Worm (Caenorhabditis elegans) whole organism, early embryonic: Measurements from ENCODE around the gene imp-2.

Experiments
- B0310.2 ChIP-seq: sonication (generic microtip); optimal IDR thresholded peaks from 2 replicates; lab custom pipeline; 2016; ENCODE audit warnings: mild to moderate bottlenecking, missing genetic modification characterization, missing compliant biosample characterization
- F13C5.2 ChIP-seq: sonication (generic microtip); optimal IDR thresholded peaks from 2 replicates; lab custom pipeline; 2017; ENCODE audit warnings: mild to moderate bottlenecking, missing genetic modification characterization, inconsistent platforms, missing compliant biosample characterization
- aly-1 ChIP-seq: sonication (generic microtip); optimal IDR thresholded peaks from 2 replicates; lab custom pipeline; 2016; ENCODE audit warnings: missing genetic modification characterization, missing compliant biosample characterization
- ama-1 ChIP-seq: fragments of 150-350 bp; optimal IDR thresholded peaks from 2 replicates; lab custom pipeline; 2014
- ceh-13 ChIP-seq: fragments of 200-800 bp; sonication (Bioruptor generic); optimal IDR thresholded peaks from 2 replicates; lab custom pipeline; 2018; ENCODE audit warnings: mild to moderate bottlenecking, missing genetic modification characterization, missing compliant biosample characterization
- ceh-36 ChIP-seq: sonication (generic microtip); optimal IDR thresholded peaks from 2 replicates; lab custom pipeline; 2016; ENCODE audit warnings: missing genetic modification characterization, inconsistent platforms, missing compliant biosample characterization
- ets-7 ChIP-seq: sonication (generic microtip); optimal IDR thresholded peaks from 2 replicates; lab custom pipeline; 2016; ENCODE audit warnings: missing genotype, missing genetic modification characterization, missing compliant biosample characterization
- flt-1 ChIP-seq: fragments of 200-800 bp; sonication (Bioruptor generic); IDR thresholded peaks from 2 replicates; pipeline ENCODE4 v1.3.6; 2022; ENCODE audit warnings: missing genetic modification characterization, missing compliant biosample characterization
- hmbx-1 ChIP-seq: sonication (generic microtip); optimal IDR thresholded peaks from 2 replicates; lab custom pipeline; 2016; ENCODE audit warnings: mild to moderate bottlenecking, missing genetic modification characterization, missing compliant biosample characterization
- hmg-4 ChIP-seq: fragments of 200-800 bp; sonication (Bioruptor generic); optimal IDR thresholded peaks from 2 replicates; lab custom pipeline; 2018; ENCODE audit warnings: mild to moderate bottlenecking, missing genetic modification characterization, missing compliant biosample characterization
- hnd-1 ChIP-seq: sonication (generic microtip); optimal IDR thresholded peaks from 2 replicates; lab custom pipeline; 2016; ENCODE audit warnings: missing genetic modification characterization, missing compliant biosample characterization
- pes-1 ChIP-seq: fragments of 200-800 bp; sonication (Bioruptor generic); IDR thresholded peaks from 2 replicates; pipeline ENCODE4 v1.3.6; 2022; ENCODE audit warnings: missing genetic modification reagents, missing genetic modification characterization, missing compliant biosample characterization
- scrt-1 ChIP-seq: fragments of 200-800 bp; sonication (Bioruptor generic); IDR thresholded peaks from 2 replicates; pipeline ENCODE4 v1.3.6; 2022; ENCODE audit warnings: missing genetic modification characterization, missing compliant biosample characterization
- sea-1 ChIP-seq: fragments of 200-800 bp; sonication (Bioruptor generic); conservative IDR thresholded peaks from 2 replicates; pipeline ENCODE4 v1.3.6; 2022; ENCODE audit warnings: missing genetic modification characterization, missing compliant biosample characterization
- tbx-11 ChIP-seq: fragments of 200-800 bp; sonication (Bioruptor generic); IDR thresholded peaks from 2 replicates; pipeline ENCODE4 v1.3.6; 2022; ENCODE audit warnings: missing genetic modification characterization, missing compliant biosample characterization
- tbx-37 ChIP-seq: fragments of 200-800 bp; sonication (Bioruptor generic); conservative IDR thresholded peaks from 2 replicates; pipeline ENCODE4 v1.3.6; 2022; ENCODE audit warnings: missing genetic modification reagents, missing genetic modification characterization, missing compliant biosample characterization
- tra-4 ChIP-seq: sonication (generic microtip); optimal IDR thresholded peaks from 2 replicates; lab custom pipeline; 2017; ENCODE audit warnings: missing genetic modification characterization, missing compliant biosample characterization

Gene imp-2

ce11 chrIV:11118837-11119491 lies at the start of gene imp-2, which contains the start of gene enpl-1:
TSS of gene imp-2 (minus strand) at chrIV:11118887.
TSS of gene enpl-1 (plus strand) at chrIV:11119298.
- TF ChIP-seq hmg-4: peak; percentile 68
- no peak for TF ChIP-seq sea-1
- TF ChIP-seq flt-1 (GFP tag; lab: Robert Waterston, UW): 0 out of 2 replicates have a peak, but pooled peaks have one; percentile 36
- TF ChIP-seq scrt-1 (GFP tag; lab: Robert Waterston, UW): no peak
- TF ChIP-seq pes-1 (GFP tag; lab: Robert Waterston, UW): no peak
- TF ChIP-seq hnd-1 (tag; lab: Kevin White, UChicago): no peak
- no peak for TF ChIP-seq ceh-36 (tag; lab: Kevin White, UChicago)
- peak; percentile 60 for TF ChIP-seq aly-1
- TF ChIP-seq B0310.2 (tag; lab: Kevin White, UChicago): no peak
- TF ChIP-seq tra-4 (tag; lab: Kevin White, UChicago): no peak
- TF ChIP-seq F13C5.2 (tag; lab: Kevin White, UChicago): peak; percentile 86

DNA sequence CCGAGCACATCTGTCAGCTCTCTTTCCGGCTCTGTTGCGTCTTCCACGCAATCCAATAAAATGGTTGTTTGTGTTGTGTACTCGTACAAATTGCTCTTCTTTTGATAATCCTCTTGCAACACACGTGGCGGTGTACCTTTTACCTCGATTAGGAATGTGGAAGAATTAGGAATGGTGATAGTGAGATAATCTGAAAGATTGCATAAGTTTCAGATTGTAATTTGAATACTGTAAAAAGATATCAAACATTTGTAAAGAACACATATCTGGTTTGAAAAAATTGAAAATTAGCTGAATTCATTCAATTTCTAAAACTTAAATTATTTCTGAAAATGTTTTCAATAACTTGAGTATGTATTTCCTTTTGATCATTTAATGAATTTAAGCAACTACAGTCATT lies 46.1 kb upstream of the imp-2 start, which contains the start of gene C08F8.6:
TSS of gene C08F8.6 (minus strand) at position 101 of the 400 bp plus-strand sequence.
- TF ChIP-seq tbx-11 (GFP tag; lab: Robert Waterston, UW): no peak
- TF ChIP-seq sea-1: no peak
- TF ChIP-seq hmg-4: no peak
- TF ChIP-seq hnd-1 (tag; lab: Kevin White, UChicago): no peak
- TF ChIP-seq ets-7 (tag; lab: Kevin White, UChicago): no peak
- TF ChIP-seq pes-1 (GFP tag; lab: Robert Waterston, UW): no peak
- no peak for TF ChIP-seq ceh-13 (GFP tag; lab: Kevin White, UChicago)
- no peak for TF ChIP-seq ama-1 (lab: Kevin White, UChicago)
- no peak for TF ChIP-seq tra-4 (tag; lab: Kevin White, UChicago)
- no peak for TF ChIP-seq ceh-36 (tag; lab: Kevin White, UChicago)
- TF ChIP-seq flt-1 (GFP tag; lab: Robert Waterston, UW): no peak
- no peak for TF ChIP-seq F13C5.2 (tag; lab: Kevin White, UChicago)
- no peak for TF ChIP-seq hmbx-1
- TF ChIP-seq scrt-1 (GFP tag; lab: Robert Waterston, UW): no peak
- TF ChIP-seq aly-1: no peak
- no peak for TF ChIP-seq B0310.2 (tag; lab: Kevin White, UChicago)
- TF ChIP-seq tbx-37 (GFP tag; lab: Robert Waterston, UW): no peak

DNA sequence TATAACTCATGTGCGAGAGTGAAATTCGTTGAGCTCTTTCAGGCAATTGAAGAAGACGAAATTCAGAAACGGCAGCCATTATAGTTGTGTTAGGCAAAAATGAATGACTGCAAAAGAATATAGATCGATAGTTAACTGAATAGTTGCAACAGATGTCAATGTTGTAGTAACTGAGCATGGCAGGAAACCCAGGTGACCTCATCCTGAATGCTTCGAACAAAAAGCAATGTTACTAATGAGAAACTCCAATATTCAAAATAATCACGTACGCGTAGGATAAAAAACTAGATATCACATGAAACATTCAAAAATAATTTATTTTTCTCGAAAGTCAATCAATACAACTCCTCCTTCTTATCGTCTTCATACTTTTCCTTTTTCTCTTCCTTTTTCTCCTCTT lies 43.8 kb upstream of the imp-2 start, which contains the start of gene fbxb-9:
TSS of gene fbxb-9 (minus strand) at position 101 of the 400 bp plus-strand sequence.
- no peak for TF ChIP-seq F13C5.2 (tag; lab: Kevin White, UChicago)
- TF ChIP-seq flt-1 (GFP tag; lab: Robert Waterston, UW): no peak
- TF ChIP-seq ets-7 (tag; lab: Kevin White, UChicago): no peak
- TF ChIP-seq tra-4 (tag; lab: Kevin White, UChicago): no peak
- TF ChIP-seq aly-1: no peak
- no peak for TF ChIP-seq pes-1 (GFP tag; lab: Robert Waterston, UW)
- no peak for TF ChIP-seq hmg-4
- TF ChIP-seq hmbx-1: no peak
- TF ChIP-seq tbx-11 (GFP tag; lab: Robert Waterston, UW): no peak
- TF ChIP-seq scrt-1 (GFP tag; lab: Robert Waterston, UW): no peak
- TF ChIP-seq B0310.2 (tag; lab: Kevin White, UChicago): no peak
- no peak for TF ChIP-seq ceh-13 (GFP tag; lab: Kevin White, UChicago)
- TF ChIP-seq tbx-37 (GFP tag; lab: Robert Waterston, UW): no peak
- no peak for TF ChIP-seq hnd-1 (tag; lab: Kevin White, UChicago)
- no peak for TF ChIP-seq ama-1 (lab: Kevin White, UChicago)
- no peak for TF ChIP-seq ceh-36 (tag; lab: Kevin White, UChicago)

DNA sequence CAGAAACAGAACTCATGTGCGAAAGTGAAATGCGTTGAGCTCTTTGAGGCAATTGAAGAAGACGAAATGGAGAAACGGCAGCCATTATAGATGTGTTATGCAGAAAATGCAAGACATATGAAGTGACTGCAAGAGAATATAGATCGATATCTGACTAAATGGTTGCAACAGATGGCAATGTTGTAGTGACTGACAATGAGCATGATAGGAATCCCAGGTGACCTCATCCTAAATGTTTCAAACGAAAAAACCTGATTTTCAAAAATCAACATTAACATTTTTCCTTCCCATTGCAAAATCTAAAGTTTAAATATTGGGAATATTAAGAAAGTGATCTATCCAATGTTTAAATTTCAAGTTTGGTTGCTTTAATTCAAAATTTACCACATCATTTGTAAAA lies 42.0 kb upstream of the imp-2 start, which contains the start of gene C08F8.15:
TSS of gene C08F8.15 (minus strand) at position 101 of the 400 bp plus-strand sequence.
- no peak for TF ChIP-seq flt-1 (GFP tag; lab: Robert Waterston, UW)
- no peak for TF ChIP-seq scrt-1 (GFP tag; lab: Robert Waterston, UW)
- TF ChIP-seq ceh-36 (tag; lab: Kevin White, UChicago): no peak
- no peak for TF ChIP-seq hmg-4
- no peak for TF ChIP-seq tbx-37 (GFP tag; lab: Robert Waterston, UW)
- TF ChIP-seq ets-7 (tag; lab: Kevin White, UChicago): no peak
- no peak for TF ChIP-seq B0310.2 (tag; lab: Kevin White, UChicago)
- TF ChIP-seq ama-1 (lab: Kevin White, UChicago): no peak
- no peak for TF ChIP-seq tra-4 (tag; lab: Kevin White, UChicago)
- TF ChIP-seq hnd-1 (tag; lab: Kevin White, UChicago): no peak
- no peak for TF ChIP-seq F13C5.2 (tag; lab: Kevin White, UChicago)
- TF ChIP-seq hmbx-1: no peak
- TF ChIP-seq pes-1 (GFP tag; lab: Robert Waterston, UW): no peak
- TF ChIP-seq aly-1: no peak
- no peak for TF ChIP-seq ceh-13 (GFP tag; lab: Kevin White, UChicago)
- TF ChIP-seq sea-1: no peak
- no peak for TF ChIP-seq tbx-11 (GFP tag; lab: Robert Waterston, UW)

- TF ChIP-seq F13C5.2 (tag; lab: Kevin White, UChicago) (no peak), hmbx-1 (no peak), tbx-37 (GFP tag; lab: Robert Waterston, UW) (no peak), scrt-1 (GFP tag; lab: Robert Waterston, UW) (no peak), hmg-4 (no peak), flt-1 (GFP tag; lab: Robert Waterston, UW) (no peak), aly-1 (no peak), pes-1 (GFP tag; lab: Robert Waterston, UW) (no peak), tra-4 (tag; lab: Kevin White, UChicago) (no peak), ceh-36 (tag; lab: Kevin White, UChicago) (no peak), tbx-11 (GFP tag; lab: Robert Waterston, UW) (no peak), ceh-13 (GFP tag; lab: Kevin White, UChicago) (no peak), ama-1 (lab: Kevin White, UChicago) (no peak)
These were observed 41.2 kb upstream of the imp-2 start, which contains the start of gene mboa-4 for ce11 chrIV:11159886-11160285. TSS of gene mboa-4 (minus strand) at chrIV:11159986.

DNA sequence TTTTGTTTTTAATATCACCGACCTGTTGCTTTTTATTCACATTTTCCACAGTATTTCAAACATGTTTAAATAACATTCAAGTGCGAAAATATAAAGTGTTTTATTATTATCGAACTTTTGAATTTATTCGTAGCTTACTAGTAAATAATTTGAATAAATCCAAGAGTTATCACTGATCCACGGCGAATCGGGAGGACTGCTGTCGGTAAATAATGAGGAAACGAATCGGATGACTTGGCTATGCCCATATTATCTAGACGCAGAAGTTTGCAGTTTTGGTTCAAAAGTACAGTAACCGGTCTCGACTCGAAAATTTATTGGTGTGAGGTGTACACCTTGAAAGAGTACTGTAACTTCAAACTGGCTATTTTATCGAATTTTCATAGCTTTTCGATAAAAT lies 37.8 kb upstream of the imp-2 start:
- no peak for TF ChIP-seq hmg-4
